Worm (Caenorhabditis elegans) whole organism, L2 larva: ENCODE results near the gene C17H11.5.
"Not testable (repeated sequence)": the region's sequence is repeated elsewhere in the genome, so short reads cannot be mapped to it uniquely, and the experiment has no call there.

Source experiments
- C34F6.9 ChIP-seq: fragments of 150-350 bp; optimal IDR thresholded peaks from 2 replicates; lab custom pipeline; 2014; ENCODE audit warnings: missing biosample characterization, missing genetic modification characterization
- R02D3.7 ChIP-seq: fragments of 150-350 bp; optimal IDR thresholded peaks from 2 replicates; lab custom pipeline; 2014; ENCODE audit warnings: missing biosample characterization, missing genetic modification characterization
- ama-1 ChIP-seq: fragments of 150-350 bp; optimal IDR thresholded peaks from 2 replicates; lab custom pipeline; 2018; ENCODE audit warnings: inconsistent platforms
- blmp-1 ChIP-seq: sonication (generic microtip); optimal IDR thresholded peaks from 2 replicates; lab custom pipeline; 2017; ENCODE audit warnings: missing genetic modification characterization, mild to moderate bottlenecking, missing compliant biosample characterization, antibody characterized with exemption, moderate library complexity; ENCODE audit not compliant: insufficient read depth
- ceh-16 ChIP-seq: fragments of 150-350 bp; optimal IDR thresholded peaks from 2 replicates; lab custom pipeline; 2014; ENCODE audit warnings: missing biosample characterization, missing genetic modification characterization
- ceh-82 ChIP-seq: fragments of 150-350 bp; optimal IDR thresholded peaks from 2 replicates; lab custom pipeline; 2014; ENCODE audit warnings: missing biosample characterization, missing genetic modification characterization
- crh-2 ChIP-seq: sonication (generic microtip); optimal IDR thresholded peaks from 2 replicates; lab custom pipeline; 2017; ENCODE audit warnings: missing biosample characterization, missing genetic modification characterization
- dmd-4 ChIP-seq: sonication (generic microtip); optimal IDR thresholded peaks from 2 replicates; lab custom pipeline; 2017; ENCODE audit warnings: missing biosample characterization, missing genetic modification characterization
- egl-27 ChIP-seq: sonication (generic microtip); optimal IDR thresholded peaks from 3 replicates; lab custom pipeline; 2017; ENCODE audit warnings: missing biosample characterization, missing genetic modification reagents, missing genetic modification characterization
- elt-3 ChIP-seq: sonication (generic microtip); optimal IDR thresholded peaks from 2 replicates; lab custom pipeline; 2017; ENCODE audit warnings: missing biosample characterization, missing genetic modification characterization
- gmeb-1 ChIP-seq: fragments of 150-350 bp; optimal IDR thresholded peaks from 2 replicates; lab custom pipeline; 2014; ENCODE audit warnings: missing biosample characterization, missing genetic modification characterization
- lin-11 ChIP-seq: fragments of 150-350 bp; sonication (generic microtip); optimal IDR thresholded peaks from 2 replicates; lab custom pipeline; 2014; ENCODE audit warnings: missing biosample characterization, missing genetic modification characterization, inconsistent platforms, mixed read lengths
- lin-39 ChIP-seq: fragments of 150-350 bp; optimal IDR thresholded peaks from 2 replicates; lab custom pipeline; 2014; ENCODE audit warnings: missing biosample characterization, missing genetic modification reagents, missing genetic modification characterization
- mab-5 ChIP-seq: fragments of 150-350 bp; optimal IDR thresholded peaks from 2 replicates; lab custom pipeline; 2014; ENCODE audit warnings: missing biosample characterization, missing genetic modification characterization
- mdl-1 ChIP-seq, 2 experiments: fragments of 150-350 bp in 1 of 2; sonication (generic microtip) in 1 of 2; optimal IDR thresholded peaks; 2 replicates each; lab custom pipeline; 2017; ENCODE audit warnings: missing biosample characterization in 2 of 2, missing genetic modification characterization in 2 of 2
- nhr-11 ChIP-seq: fragments of 150-350 bp; optimal IDR thresholded peaks from 2 replicates; lab custom pipeline; 2014; ENCODE audit warnings: missing biosample characterization, missing genetic modification characterization
- nhr-12 ChIP-seq: fragments of 150-350 bp; optimal IDR thresholded peaks from 2 replicates; lab custom pipeline; 2014; ENCODE audit warnings: missing biosample characterization, missing genetic modification characterization
- nhr-129 ChIP-seq: fragments of 150-350 bp; optimal IDR thresholded peaks from 2 replicates; lab custom pipeline; 2014; ENCODE audit warnings: missing biosample characterization, missing genetic modification characterization
- nhr-21 ChIP-seq: fragments of 150-350 bp; optimal IDR thresholded peaks from 2 replicates; lab custom pipeline; 2014; ENCODE audit warnings: missing biosample characterization, missing genetic modification characterization
- nhr-23 ChIP-seq: fragments of 150-350 bp; optimal IDR thresholded peaks from 2 replicates; lab custom pipeline; 2014; ENCODE audit warnings: missing biosample characterization, missing genetic modification reagents, missing genetic modification characterization
- nhr-25 ChIP-seq: fragments of 150-350 bp; sonication (generic microtip); optimal IDR thresholded peaks from 3 replicates; lab custom pipeline; 2014; ENCODE audit warnings: missing biosample characterization, missing genetic modification characterization
- nhr-6 ChIP-seq: fragments of 150-350 bp; optimal IDR thresholded peaks from 2 replicates; lab custom pipeline; 2014; ENCODE audit warnings: missing biosample characterization, missing genetic modification characterization
- sem-4 ChIP-seq: fragments of 150-350 bp; optimal IDR thresholded peaks from 2 replicates; lab custom pipeline; 2014; ENCODE audit warnings: missing biosample characterization, missing genetic modification reagents, missing genetic modification characterization
- skn-1 ChIP-seq: sonication (generic microtip); optimal IDR thresholded peaks from 2 replicates; lab custom pipeline; 2017; ENCODE audit warnings: missing biosample characterization, missing genetic modification characterization
- sma-9 ChIP-seq, 2 experiments: fragments of 150-350 bp in 1 of 2; sonication (generic microtip) in 1 of 2; optimal IDR thresholded peaks; 2 replicates each; lab custom pipeline; 2014 to 2016; ENCODE audit warnings: missing genetic modification characterization in 2 of 2, mild to moderate bottlenecking in 1 of 2, missing biosample characterization in 1 of 2, missing compliant biosample characterization in 1 of 2, missing genetic modification reagents in 1 of 2, moderate library complexity in 1 of 2
- unc-39 ChIP-seq: fragments of 150-350 bp; optimal IDR thresholded peaks from 2 replicates; lab custom pipeline; 2014; ENCODE audit warnings: missing biosample characterization, missing genetic modification characterization
- unc-55 ChIP-seq: fragments of 150-350 bp; sonication (generic microtip); optimal IDR thresholded peaks from 3 replicates; lab custom pipeline; 2014; ENCODE audit warnings: missing biosample characterization, missing genetic modification reagents, missing genetic modification characterization
- unc-62 ChIP-seq: fragments of 150-350 bp; optimal IDR thresholded peaks from 2 replicates; lab custom pipeline; 2014; ENCODE audit warnings: missing biosample characterization, missing genetic modification reagents, missing genetic modification characterization
- zag-1 ChIP-seq: fragments of 150-350 bp; optimal IDR thresholded peaks from 2 replicates; lab custom pipeline; 2014; ENCODE audit warnings: missing biosample characterization, missing genetic modification characterization
- ztf-1 ChIP-seq: fragments of 200-800 bp; sonication (Bioruptor generic); conservative IDR thresholded peaks from 2 replicates; pipeline ENCODE4 v1.3.6; 2022; ENCODE audit warnings: missing genetic modification characterization, missing compliant biosample characterization

Gene C17H11.5

DNA sequence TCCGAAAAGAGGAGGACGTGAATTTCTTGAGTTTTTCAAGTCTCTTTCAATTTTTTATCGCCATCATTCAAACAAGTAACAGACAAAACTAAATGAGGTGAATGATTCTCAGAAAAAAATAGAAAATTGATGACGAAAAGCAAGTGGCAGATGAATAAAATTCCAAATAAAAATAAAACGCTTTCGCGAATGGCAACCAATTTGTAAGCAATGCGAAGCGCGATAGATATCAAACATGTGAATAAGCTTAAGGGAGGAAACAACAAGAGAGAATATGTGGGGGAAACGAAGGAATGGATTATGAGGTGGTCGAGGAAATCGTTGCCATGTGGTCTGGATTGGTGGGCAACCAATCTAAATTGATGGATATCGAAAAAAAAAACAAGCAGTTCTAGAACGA is 19.5 kb upstream of the C17H11.5 start:
- no peak for TF ChIP-seq unc-62 (GFP tag; lab: Kevin White, UChicago)
- TF ChIP-seq lin-39 (tag; lab: Kevin White, UChicago) = no peak
- no peak for TF ChIP-seq gmeb-1
- TF ChIP-seq unc-39 (tag; lab: Kevin White, UChicago) = no peak
- TF ChIP-seq, all 48 proteins: peak for 0

ce11 chrX:8203684-8204083 is 18.7 kb upstream of the C17H11.5 start, which contains the start of gene C17H11.6:
C17H11.6 (minus strand) TSS chrX:8203784.
- no peak for TF ChIP-seq nhr-21 (tag; lab: Kevin White, UChicago)
- TF ChIP-seq nhr-11 (tag; lab: Kevin White, UChicago) = no peak
- TF ChIP-seq unc-55 (GFP tag; lab: Kevin White, UChicago) = no peak
- TF ChIP-seq sma-9 (GFP tag; optimal IDR thresholded peaks at IDR 0.05; lab: Kevin White, UChicago) = no peak
- no peak for TF ChIP-seq sma-9 (tag; optimal IDR thresholded peaks at IDR 0.05; lab: Kevin White, UChicago)
- TF ChIP-seq ceh-16 (tag; lab: Kevin White, UChicago) = no peak
- TF ChIP-seq nhr-12 (tag; lab: Kevin White, UChicago) = no peak
- no peak for TF ChIP-seq skn-1
- no peak for TF ChIP-seq R02D3.7 (tag; lab: Kevin White, UChicago)
- no peak for TF ChIP-seq elt-3 (tag; lab: Kevin White, UChicago)
- no peak for TF ChIP-seq ama-1 (lab: Kevin White, UChicago)
- TF ChIP-seq nhr-23 (tag; lab: Kevin White, UChicago) = no peak
- no peak for TF ChIP-seq nhr-6 (tag; lab: Kevin White, UChicago)
- TF ChIP-seq unc-62 (GFP tag; lab: Kevin White, UChicago) = no peak
- TF ChIP-seq egl-27 (tag; lab: Kevin White, UChicago) = no peak
- no peak for TF ChIP-seq ztf-1
- TF ChIP-seq nhr-129 = no peak
- no peak for TF ChIP-seq gmeb-1

DNA sequence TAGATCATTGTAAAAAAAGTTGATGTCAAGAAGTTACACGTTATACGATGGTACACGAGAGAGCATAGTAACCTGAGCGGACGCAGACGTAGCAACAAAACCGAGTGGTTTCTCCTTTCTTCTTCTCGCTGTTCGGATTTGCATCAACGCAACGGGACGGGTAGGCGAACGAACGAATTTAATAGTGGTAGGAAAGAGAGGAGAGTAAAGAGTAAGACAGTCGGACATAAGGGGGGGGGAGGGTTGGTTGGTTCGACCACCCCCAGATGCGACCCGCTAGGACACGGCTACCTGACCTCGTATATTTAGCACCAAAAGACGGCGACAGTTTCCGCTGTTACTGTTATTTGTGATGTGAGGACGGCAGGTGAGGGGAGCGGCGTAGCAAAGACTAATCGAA is 16.3 kb upstream of the C17H11.5 start:
- TF ChIP-seq ceh-16 (tag; lab: Kevin White, UChicago) (no peak), nhr-129 (no peak), nhr-25 (tag; lab: Kevin White, UChicago) (peak; percentile 8), gmeb-1 (no peak), C34F6.9 (tag; lab: Kevin White, UChicago) (no peak), crh-2 (tag; lab: Kevin White, UChicago) (no peak), mab-5 (tag; lab: Kevin White, UChicago) (no peak), elt-3 (tag; lab: Kevin White, UChicago) (no peak), skn-1 (no peak)
- TF ChIP-seq, all 48 proteins: peak for 1

DNA sequence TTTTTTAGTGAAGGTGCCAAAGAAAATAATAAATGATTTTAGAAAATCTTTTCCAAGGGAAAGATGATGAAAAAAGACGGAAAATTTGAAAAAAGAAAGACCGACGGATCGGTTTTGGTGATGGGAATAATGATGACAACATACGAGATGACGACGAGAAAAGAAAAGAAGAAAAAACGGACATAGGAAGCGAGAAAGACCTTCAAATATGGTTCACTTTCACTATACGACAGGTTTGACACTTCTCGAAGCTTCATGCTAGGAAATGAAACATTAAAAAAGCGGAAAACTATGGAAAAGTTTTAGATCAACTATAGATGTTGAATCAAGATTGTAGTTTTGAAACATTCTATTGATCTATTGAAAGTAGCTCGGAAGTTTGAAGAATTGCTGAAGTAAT is 15.3 kb upstream of the C17H11.5 start:
- TF ChIP-seq R02D3.7 (tag; lab: Kevin White, UChicago) (no peak), blmp-1 (tag; lab: Kevin White, UChicago) (peak; percentile 84), ceh-82 (tag; lab: Kevin White, UChicago) (no peak), sem-4 (tag; lab: Kevin White, UChicago) (peak; percentile 2), zag-1 (no peak), ztf-1 (no peak), lin-11 (no peak)

- TF ChIP-seq ceh-16 (tag; lab: Kevin White, UChicago) (no peak), mab-5 (tag; lab: Kevin White, UChicago) (no peak), lin-39 (tag; lab: Kevin White, UChicago) (no peak), crh-2 (tag; lab: Kevin White, UChicago) (peak; percentile 28)
Measured at ce11 chrX:8193213-8193612, 8.3 kb upstream of the C17H11.5 start.

- not testable (repeated sequence) for TF ChIP-seq mdl-1 (tag; optimal IDR thresholded peaks at IDR 0.05; lab: Kevin White, UChicago); dmd-4 (tag; lab: Kevin White, UChicago); nhr-12 (tag; lab: Kevin White, UChicago)
Measured at ce11 chrX:8181590-8182311, 3.2 kb downstream of the C17H11.5 start, which contains the start of gene C17H11.4. C17H11.4 (minus strand) TSS chrX:8181640.
